Worm (Caenorhabditis elegans) whole organism, late embryonic: Measurements from ENCODE around the gene C18G1.8.

Experiments
- ama-1 ChIP-seq: fragments of 150-350 bp; optimal IDR thresholded peaks from 2 replicates; lab custom pipeline; 2014
- ceh-18 ChIP-seq: sonication (generic microtip); optimal IDR thresholded peaks from 2 replicates; lab custom pipeline; 2016; ENCODE audit warnings: missing genetic modification characterization, missing compliant biosample characterization
- ceh-30 ChIP-seq: fragments of 150-350 bp; optimal IDR thresholded peaks from 2 replicates; lab custom pipeline; 2014; ENCODE audit warnings: missing biosample characterization, missing genetic modification characterization
- elt-2 ChIP-seq: sonication (generic microtip); optimal IDR thresholded peaks from 2 replicates; lab custom pipeline; 2016; ENCODE audit warnings: missing genetic modification reagents, missing genetic modification characterization, missing compliant biosample characterization
- hlh-13 ChIP-seq: fragments of 200-800 bp; sonication (Bioruptor generic); optimal IDR thresholded peaks from 2 replicates; lab custom pipeline; 2018; ENCODE audit warnings: mild to moderate bottlenecking, missing genetic modification characterization, missing compliant biosample characterization
- madf-2 ChIP-seq: sonication (generic microtip); optimal IDR thresholded peaks from 2 replicates; lab custom pipeline; 2017; ENCODE audit warnings: missing genetic modification characterization, missing compliant biosample characterization
- unc-3 ChIP-seq, 2 experiments: fragments of 200-800 bp in 1 of 2; sonication (Bioruptor generic) in 1 of 2; sonication (generic microtip) in 1 of 2; conservative IDR thresholded peaks in 1 of 2; optimal IDR thresholded peaks in 1 of 2; 2 replicates each; pipeline versions ENCODE4 v1.3.6 to Lab custom; 2016 to 2022; ENCODE audit warnings: missing compliant biosample characterization in 2 of 2, missing genetic modification characterization in 2 of 2, missing genetic modification reagents in 1 of 2
- unc-55 ChIP-seq: sonication (generic microtip); optimal IDR thresholded peaks from 2 replicates; lab custom pipeline; 2017; ENCODE audit warnings: missing biosample characterization, missing genetic modification reagents, missing genetic modification characterization

- TF ChIP-seq ama-1 (lab: Kevin White, UChicago) (no peak), unc-3 (GFP tag; conservative IDR thresholded peaks at IDR 0.05; lab: Robert Waterston, UW) (no peak), unc-3 (tag; optimal IDR thresholded peaks at IDR 0.05; lab: Kevin White, UChicago) (no peak), madf-2 (tag; lab: Kevin White, UChicago) (no peak), ceh-18 (no peak), unc-55 (no peak), elt-2 (tag; lab: Kevin White, UChicago) (no peak), ceh-30 (tag; lab: Kevin White, UChicago) (no peak), hlh-13 (no peak)
These were observed 47.4 kb upstream of the C18G1.8 start for ce11 chrV:4813825-4814224.
